Fruit fly (Drosophila melanogaster): ENCODE data around the gene JTBR.
A peak's percentile ranks its signal among the peaks of the same experiment; 100 is the strongest.

The JTBR gene

dm6 chr3L:1802802-1803201 lies at the start of gene JTBR, which contains the start of gene CG42676:
Gene JTBR, minus strand, starts transcription at chr3L:1802856.
Gene CG42676, plus strand, starts transcription at chr3L:1803107.
- TF ChIP-seq pho (GFP tag; optimal IDR thresholded peaks at IDR 0.05): no peak
- peak; percentile 51 for TF ChIP-seq cad (GFP tag; optimal IDR thresholded peaks at IDR 0.05)
- no peak for TF ChIP-seq seq (GFP tag; IDR thresholded peaks at IDR 0.05)
- TF ChIP-seq CG8478 (optimal IDR thresholded peaks at IDR 0.05): no peak
- TF ChIP-seq kni (GFP tag; optimal IDR thresholded peaks at IDR 0.05): no peak
- peak; percentile 71 for TF ChIP-seq sens (GFP tag)
- TF ChIP-seq CG11085 (GFP tag; IDR thresholded peaks at IDR 0.05): no peak
- TF ChIP-seq bab2 (GFP tag; optimal IDR thresholded peaks at IDR 0.05): no peak
- TF ChIP-seq Hsf (GFP tag; optimal IDR thresholded peaks at IDR 0.05): peak; percentile 5
- TF ChIP-seq ewg (GFP tag; optimal IDR thresholded peaks at IDR 0.05): no peak
- TF ChIP-seq MESR4 (GFP tag; optimal IDR thresholded peaks at IDR 0.05): peak; percentile 16
- peak; percentile 29 for TF ChIP-seq CG9437 (GFP tag; optimal IDR thresholded peaks at IDR 0.05)
- no peak for TF ChIP-seq eyg (GFP tag; optimal IDR thresholded peaks at IDR 0.05)
- 0 out of 3 replicates have a peak, but pooled peaks have one; percentile 28 for TF ChIP-seq vnd (GFP tag; IDR thresholded peaks at IDR 0.05; ENCODE audit: partially characterized antibody)
- TF ChIP-seq CG7839 (tag; optimal IDR thresholded peaks at IDR 0.05): no peak
- TF ChIP-seq Optix (GFP tag; IDR thresholded peaks at IDR 0.05): no peak
- peak; percentile 20 for TF ChIP-seq gro (GFP tag; optimal IDR thresholded peaks at IDR 0.05)
- TF ChIP-seq tup (GFP tag; optimal IDR thresholded peaks at IDR 0.05): no peak
- peak; percentile 35 for TF ChIP-seq Fer1 (GFP tag; optimal IDR thresholded peaks at IDR 0.05)
- TF ChIP-seq Abd-B (GFP tag; optimal IDR thresholded peaks at IDR 0.05): peak; percentile 42
- no peak for TF ChIP-seq lmd (GFP tag; IDR thresholded peaks at IDR 0.05)
- no peak for TF ChIP-seq CG8089 (GFP tag; optimal IDR thresholded peaks at IDR 0.05)
- peak; percentile 28 for TF ChIP-seq HmgZ (tag; optimal IDR thresholded peaks at IDR 0.05)
- TF ChIP-seq Bgb (GFP tag; IDR thresholded peaks at IDR 0.05; ENCODE audit: partially characterized antibody): peak; percentile 50
- peak; percentile 52 for TF ChIP-seq Side (GFP tag; optimal IDR thresholded peaks at IDR 0.05)
- peak; percentile 61 for TF ChIP-seq trem (tag; optimal IDR thresholded peaks at IDR 0.05)
- peak in 1 of 2 experiments; percentile 8 for TF ChIP-seq chif (GFP tag; optimal IDR thresholded peaks at IDR 0.05)
- peak; percentile 33 for TF ChIP-seq Max (GFP tag; optimal IDR thresholded peaks at IDR 0.05)
- no peak for TF ChIP-seq CG43689 (GFP tag; IDR thresholded peaks at IDR 0.05)
- peak; percentile 39; the same call in 1 of the 4 replicates for TF ChIP-seq Dll (GFP tag; IDR thresholded peaks at IDR 0.05; ENCODE audit: partially characterized antibody)
- TF ChIP-seq Sin3A (optimal IDR thresholded peaks at IDR 0.05): peak; percentile 72
- peak; percentile 34 for TF ChIP-seq CG2116 (GFP tag; optimal IDR thresholded peaks at IDR 0.05)
- peak; percentile 3 for TF ChIP-seq dmrt11E (tag; optimal IDR thresholded peaks at IDR 0.05)
- TF ChIP-seq Lhr (GFP tag; optimal IDR thresholded peaks at IDR 0.05): peak; percentile 75
- peak; percentile 29 for TF ChIP-seq dm (GFP tag; optimal IDR thresholded peaks at IDR 0.05)
- TF ChIP-seq CG13424 (tag; optimal IDR thresholded peaks at IDR 0.05): peak; percentile 25
- no peak for TF ChIP-seq CG3407 (GFP tag; optimal IDR thresholded peaks at IDR 0.05)
- peak; percentile 24 for TF ChIP-seq nerfin-1 (tag; optimal IDR thresholded peaks at IDR 0.05)
- peak; percentile 87 for TF ChIP-seq CG9797 (GFP tag; optimal IDR thresholded peaks at IDR 0.05)
- peak; percentile 57 for TF ChIP-seq Elba2 (GFP tag; optimal IDR thresholded peaks at IDR 0.05)
- TF ChIP-seq sima (GFP tag; optimal IDR thresholded peaks at IDR 0.05): no peak
- peak; percentile 54 for TF ChIP-seq nmo (GFP tag; optimal IDR thresholded peaks at IDR 0.05)
- no peak for TF ChIP-seq ab (GFP tag; optimal IDR thresholded peaks at IDR 0.05)
- peak; percentile 14 for TF ChIP-seq CTCF (GFP tag; optimal IDR thresholded peaks at IDR 0.05)
- no peak; the same call in 1 of the 2 replicates for TF ChIP-seq unc-4 (GFP tag; IDR thresholded peaks at IDR 0.05; ENCODE audit: partially characterized antibody)
- no peak for TF ChIP-seq jing (GFP tag; optimal IDR thresholded peaks at IDR 0.05)
- TF ChIP-seq Camta (GFP tag; optimal IDR thresholded peaks at IDR 0.05): no peak
- TF ChIP-seq Gsc (GFP tag; IDR thresholded peaks at IDR 0.05): no peak
- TF ChIP-seq B-H1 (GFP tag; IDR thresholded peaks at IDR 0.05): no peak
- peak; percentile 62; the same call in 2 of the 3 replicates for TF ChIP-seq CG34224 (GFP tag; IDR thresholded peaks at IDR 0.05; ENCODE audit: partially characterized antibody)
- TF ChIP-seq CG9727 (GFP tag; optimal IDR thresholded peaks at IDR 0.05): no peak
